Worm (Caenorhabditis elegans) whole organism, L4/young adult: ENCODE measurements around the gene Y57A10A.31.

Experiments used
- dao-5 ChIP-seq: sonication (generic microtip); optimal IDR thresholded peaks from 2 replicates; lab custom pipeline; 2016; ENCODE audit warnings: missing genotype, missing genetic modification characterization, moderate library complexity, missing compliant biosample characterization
- him-1 ChIP-seq: sonication (generic microtip); optimal IDR thresholded peaks from 2 replicates; lab custom pipeline; 2016; ENCODE audit warnings: missing genotype, missing genetic modification reagents, missing genetic modification characterization, missing compliant biosample characterization

- TF ChIP-seq dao-5 (tag; lab: Kevin White, UChicago) (no peak), him-1 (tag; lab: Kevin White, UChicago) (no peak)
These were observed 55.6 kb downstream of the Y57A10A.31 start, which contains the start of gene C44C11.6 for ce11 chrII:12344787-12345186.
